Worm (Caenorhabditis elegans) whole organism, young adult: ENCODE data around the gene srj-25.

Experiments used
- B0019.2 ChIP-seq: fragments of 200-800 bp; sonication (Bioruptor generic); conservative IDR thresholded peaks from 2 replicates; pipeline ENCODE4 v1.3.6; 2022; ENCODE audit warnings: missing genetic modification reagents, missing genetic modification characterization, missing compliant biosample characterization
- B0261.1 ChIP-seq: sonication (generic microtip); optimal IDR thresholded peaks from 2 replicates; lab custom pipeline; 2016; ENCODE audit warnings: mild to moderate bottlenecking, missing genetic modification characterization, moderate library complexity, missing compliant biosample characterization
- F49E8.2 ChIP-seq: sonication (generic microtip); optimal IDR thresholded peaks from 3 replicates; lab custom pipeline; 2017; ENCODE audit warnings: missing genetic modification characterization, mild to moderate bottlenecking, missing compliant biosample characterization, antibody characterized with exemption, moderate library complexity; ENCODE audit not compliant: insufficient read depth
- F57A8.1 ChIP-seq: fragments of 200-800 bp; sonication (Bioruptor generic); optimal IDR thresholded peaks from 2 replicates; lab custom pipeline; 2018; ENCODE audit warnings: mild to moderate bottlenecking, missing genetic modification characterization, moderate library complexity, missing compliant biosample characterization
- F57C9.4 ChIP-seq: sonication (generic microtip); optimal IDR thresholded peaks from 2 replicates; lab custom pipeline; 2017; ENCODE audit warnings: mild to moderate bottlenecking, missing genetic modification characterization, missing compliant biosample characterization
- K11D2.4 ChIP-seq: fragments of 200-800 bp; sonication (Bioruptor generic); IDR thresholded peaks from 2 replicates; pipeline ENCODE4 v1.3.6; 2022; ENCODE audit warnings: missing genetic modification reagents, missing genetic modification characterization, missing compliant biosample characterization
- Y53G8AR.9 ChIP-seq: fragments of 200-800 bp; sonication (Bioruptor generic); conservative IDR thresholded peaks from 2 replicates; pipeline ENCODE4 v1.3.6; 2022; ENCODE audit warnings: missing genetic modification reagents, missing genetic modification characterization, missing compliant biosample characterization
- Y79H2A.3 ChIP-seq: fragments of 200-800 bp; sonication (Bioruptor generic); conservative IDR thresholded peaks from 2 replicates; pipeline ENCODE4 v1.3.6; 2022; ENCODE audit warnings: missing genetic modification reagents, missing genetic modification characterization, missing compliant biosample characterization
- ama-1 ChIP-seq, 3 experiments: fragments of 150-350 bp in 1 of 3; sonication (generic microtip) in 2 of 3; optimal IDR thresholded peaks; 2 replicates each; lab custom pipeline; 2014 to 2018; ENCODE audit warnings: missing biosample characterization in 2 of 3, missing genetic modification characterization in 2 of 3, missing genetic modification reagents in 2 of 3
- athp-1 ChIP-seq: sonication (generic microtip); optimal IDR thresholded peaks from 2 replicates; lab custom pipeline; 2017; ENCODE audit warnings: mild to moderate bottlenecking, missing genetic modification characterization, missing compliant biosample characterization
- attf-5 ChIP-seq: fragments of 200-800 bp; sonication (Bioruptor generic); optimal IDR thresholded peaks from 2 replicates; lab custom pipeline; 2018; ENCODE audit warnings: mild to moderate bottlenecking, missing genetic modification characterization, missing compliant biosample characterization
- attf-6 ChIP-seq: fragments of 200-800 bp; sonication (Bioruptor generic); IDR thresholded peaks from 2 replicates; pipeline ENCODE4 v1.3.6; 2022; ENCODE audit warnings: missing genetic modification reagents, missing genetic modification characterization, missing compliant biosample characterization
- ccch-3 ChIP-seq: fragments of 200-800 bp; sonication (Bioruptor generic); optimal IDR thresholded peaks from 2 replicates; lab custom pipeline; 2018; ENCODE audit warnings: mild to moderate bottlenecking, missing genetic modification characterization, missing compliant biosample characterization
- ceh-27 ChIP-seq: fragments of 200-800 bp; sonication (Bioruptor generic); optimal IDR thresholded peaks from 2 replicates; lab custom pipeline; 2018; ENCODE audit warnings: mild to moderate bottlenecking, missing genetic modification characterization, moderate library complexity, missing compliant biosample characterization
- chd-7 ChIP-seq: sonication (generic microtip); optimal IDR thresholded peaks from 2 replicates; lab custom pipeline; 2016; ENCODE audit warnings: mild to moderate bottlenecking, missing genetic modification characterization, moderate library complexity, missing compliant biosample characterization
- dpff-1 ChIP-seq: sonication (generic microtip); optimal IDR thresholded peaks from 2 replicates; lab custom pipeline; 2017; ENCODE audit warnings: mild to moderate bottlenecking, missing genetic modification characterization, missing compliant biosample characterization
- dpl-1 ChIP-seq: fragments of 150-350 bp; optimal IDR thresholded peaks from 2 replicates; lab custom pipeline; 2014; ENCODE audit warnings: missing biosample characterization, missing genetic modification reagents, missing genetic modification characterization
- egl-18 ChIP-seq: fragments of 200-800 bp; sonication (Bioruptor generic); IDR thresholded peaks from 2 replicates; pipeline ENCODE4 v1.3.6; 2022; ENCODE audit warnings: missing genetic modification reagents, missing genetic modification characterization, missing compliant biosample characterization
- egl-44 ChIP-seq: fragments of 200-800 bp; sonication (Bioruptor generic); IDR thresholded peaks from 2 replicates; pipeline ENCODE4 v1.3.6; 2022; ENCODE audit warnings: missing genetic modification reagents, missing genetic modification characterization, missing compliant biosample characterization
- ekl-4 ChIP-seq: fragments of 200-800 bp; sonication (Bioruptor generic); IDR thresholded peaks from 2 replicates; pipeline ENCODE4 v1.3.6; 2022; ENCODE audit warnings: missing genetic modification reagents, missing genetic modification characterization, missing compliant biosample characterization
- ets-4 ChIP-seq: fragments of 200-800 bp; sonication (Bioruptor generic); optimal IDR thresholded peaks from 2 replicates; lab custom pipeline; 2018; ENCODE audit warnings: mild to moderate bottlenecking, missing genetic modification characterization, missing compliant biosample characterization
- fkh-3 ChIP-seq: sonication (generic microtip); optimal IDR thresholded peaks from 2 replicates; lab custom pipeline; 2016; ENCODE audit warnings: mild to moderate bottlenecking, missing genetic modification characterization, missing compliant biosample characterization
- gei-17 ChIP-seq: fragments of 200-800 bp; sonication (Bioruptor generic); optimal IDR thresholded peaks from 2 replicates; lab custom pipeline; 2018; ENCODE audit warnings: mild to moderate bottlenecking, missing genetic modification characterization, missing compliant biosample characterization
- him-1 ChIP-seq: sonication (generic microtip); optimal IDR thresholded peaks from 2 replicates; lab custom pipeline; 2016; ENCODE audit warnings: missing genotype, missing genetic modification reagents, missing genetic modification characterization, missing compliant biosample characterization
- lag-1 ChIP-seq: fragments of 200-800 bp; sonication (Bioruptor generic); IDR thresholded peaks from 2 replicates; pipeline ENCODE4 v1.3.6; 2022; ENCODE audit warnings: missing genetic modification reagents, missing genetic modification characterization, missing compliant biosample characterization
- let-526 ChIP-seq: fragments of 200-800 bp; sonication (Bioruptor generic); IDR thresholded peaks from 2 replicates; pipeline ENCODE4 v1.3.6; 2022; ENCODE audit warnings: missing genetic modification reagents, missing genetic modification characterization, missing compliant biosample characterization
- lin-26 ChIP-seq: fragments of 200-800 bp; sonication (Bioruptor generic); IDR thresholded peaks from 2 replicates; pipeline ENCODE4 v1.3.6; 2022; ENCODE audit warnings: missing genetic modification reagents, missing genetic modification characterization, missing compliant biosample characterization
- lin-54 ChIP-seq: fragments of 200-800 bp; sonication (Bioruptor generic); optimal IDR thresholded peaks from 2 replicates; lab custom pipeline; 2018; ENCODE audit warnings: mild to moderate bottlenecking, missing genetic modification characterization, missing compliant biosample characterization
- madf-10 ChIP-seq: sonication (generic microtip); optimal IDR thresholded peaks from 2 replicates; lab custom pipeline; 2016; ENCODE audit warnings: mild to moderate bottlenecking, missing genetic modification characterization, missing compliant biosample characterization
- mel-28 ChIP-seq: sonication (generic microtip); optimal IDR thresholded peaks from 2 replicates; lab custom pipeline; 2016; ENCODE audit warnings: borderline replicate concordance, mild to moderate bottlenecking, missing genetic modification characterization, missing compliant biosample characterization
- mxl-1 ChIP-seq: sonication (generic microtip); optimal IDR thresholded peaks from 2 replicates; lab custom pipeline; 2016; ENCODE audit warnings: missing genetic modification characterization, missing compliant biosample characterization
- nfya-2 ChIP-seq: fragments of 200-800 bp; sonication (Bioruptor generic); IDR thresholded peaks from 2 replicates; pipeline ENCODE4 v1.3.6; 2022; ENCODE audit warnings: missing genetic modification reagents, missing genetic modification characterization, missing compliant biosample characterization
- nhr-179 ChIP-seq: sonication (generic microtip); optimal IDR thresholded peaks from 2 replicates; lab custom pipeline; 2016; ENCODE audit warnings: mild to moderate bottlenecking, missing genetic modification characterization, missing compliant biosample characterization
- nhr-80 ChIP-seq: sonication (generic microtip); optimal IDR thresholded peaks from 2 replicates; lab custom pipeline; 2016; ENCODE audit warnings: missing genetic modification characterization, missing compliant biosample characterization
- nhr-90 ChIP-seq: sonication (generic microtip); optimal IDR thresholded peaks from 2 replicates; lab custom pipeline; 2016; ENCODE audit warnings: missing genotype, mild to moderate bottlenecking, missing genetic modification characterization, missing compliant biosample characterization
- rec-8 ChIP-seq, 2 experiments: sonication (generic microtip); optimal IDR thresholded peaks; 2 replicates each; lab custom pipeline; 2016; ENCODE audit warnings: mild to moderate bottlenecking in 2 of 2, missing genetic modification characterization in 2 of 2, missing genetic modification reagents in 2 of 2, missing genotype in 2 of 2, missing biosample characterization in 1 of 2, missing compliant biosample characterization in 1 of 2, moderate library complexity in 1 of 2
- repo-1 ChIP-seq: sonication (generic microtip); optimal IDR thresholded peaks from 2 replicates; lab custom pipeline; 2017; ENCODE audit warnings: mild to moderate bottlenecking, missing genetic modification characterization, missing compliant biosample characterization
- rpc-1 ChIP-seq, 2 experiments: fragments of 150-350 bp in 1 of 2; sonication (generic microtip) in 1 of 2; optimal IDR thresholded peaks; 2 replicates each; lab custom pipeline; 2014 to 2018; ENCODE audit warnings: missing biosample characterization in 1 of 2, missing genetic modification characterization in 1 of 2, missing genetic modification reagents in 1 of 2, missing genotype in 1 of 2
- sdz-38 ChIP-seq: sonication (generic microtip); optimal IDR thresholded peaks from 2 replicates; lab custom pipeline; 2016; ENCODE audit warnings: missing genotype, missing genetic modification characterization, missing compliant biosample characterization
- sea-2 ChIP-seq: fragments of 200-800 bp; sonication (Bioruptor generic); IDR thresholded peaks from 2 replicates; pipeline ENCODE4 v1.3.6; 2022; ENCODE audit warnings: missing genetic modification characterization, missing compliant biosample characterization
- snpc-4 ChIP-seq, 5 experiments: fragments of 150-350 bp in 1 of 5; sonication (generic microtip) in 4 of 5; optimal IDR thresholded peaks; 2 replicates each; lab custom pipeline; 2014 to 2018; ENCODE audit warnings: missing genetic modification characterization in 5 of 5, missing biosample characterization in 3 of 5, antibody characterized with exemption in 2 of 5, mild to moderate bottlenecking in 2 of 5, missing compliant biosample characterization in 2 of 5, missing genotype in 2 of 5, moderate library complexity in 2 of 5, missing genetic modification reagents in 1 of 5
- sptf-2 ChIP-seq: fragments of 200-800 bp; sonication (Bioruptor generic); optimal IDR thresholded peaks from 2 replicates; lab custom pipeline; 2018; ENCODE audit warnings: mild to moderate bottlenecking, missing genetic modification characterization, missing compliant biosample characterization
- tbp1 ChIP-seq: fragments of 200-800 bp; sonication (Bioruptor generic); optimal IDR thresholded peaks from 2 replicates; lab custom pipeline; 2018; ENCODE audit warnings: mild to moderate bottlenecking, missing genetic modification characterization, missing compliant biosample characterization
- tbx-9 ChIP-seq: sonication (generic microtip); optimal IDR thresholded peaks from 2 replicates; lab custom pipeline; 2016; ENCODE audit warnings: borderline replicate concordance, missing genetic modification characterization, inconsistent platforms, missing compliant biosample characterization
- unc-130 ChIP-seq: sonication (generic microtip); optimal IDR thresholded peaks from 2 replicates; lab custom pipeline; 2016; ENCODE audit warnings: missing genetic modification reagents, missing genetic modification characterization, missing compliant biosample characterization
- xnd-1 ChIP-seq: sonication (generic microtip); optimal IDR thresholded peaks from 2 replicates; lab custom pipeline; 2016; ENCODE audit warnings: missing genotype, missing genetic modification reagents, missing genetic modification characterization, missing compliant biosample characterization
- zfh-2 ChIP-seq: fragments of 200-800 bp; sonication (Bioruptor generic); conservative IDR thresholded peaks from 2 replicates; pipeline ENCODE4 v1.3.6; 2022; ENCODE audit warnings: missing genetic modification reagents, missing genetic modification characterization, missing compliant biosample characterization
- ztf-18 ChIP-seq: sonication (generic microtip); optimal IDR thresholded peaks from 2 replicates; lab custom pipeline; 2016; ENCODE audit warnings: missing genotype, mild to moderate bottlenecking, missing genetic modification characterization, missing compliant biosample characterization

The srj-25 gene

ce11 chrV:731330-731729, 4.7 kb downstream of the srj-25 start:
- TF ChIP-seq nhr-80 (tag; lab: Kevin White, UChicago): peak; percentile 97
- no peak for TF ChIP-seq B0019.2
- TF ChIP-seq sdz-38: no peak
- TF ChIP-seq let-526: peak; percentile 96
- TF ChIP-seq B0261.1 (tag; lab: Kevin White, UChicago): no peak
- peak; percentile 78 for TF ChIP-seq ekl-4 (GFP tag; lab: Robert Waterston, UW)
- no peak for TF ChIP-seq F49E8.2 (tag; lab: Kevin White, UChicago)
- peak; percentile 79 for TF ChIP-seq nhr-90 (tag; lab: Kevin White, UChicago)
- TF ChIP-seq ets-4 (GFP tag; lab: Kevin White, UChicago): peak; percentile 84
- TF ChIP-seq snpc-4 (GFP tag; optimal IDR thresholded peaks at IDR 0.05; lab: Kevin White, UChicago): no peak
- TF ChIP-seq snpc-4 (tag; optimal IDR thresholded peaks at IDR 0.05; lab: Kevin White, UChicago): peak in 2 of 4 experiments; percentile 41 to 47
- TF ChIP-seq F57C9.4: no peak
- TF ChIP-seq sea-2 (GFP tag; lab: Robert Waterston, UW): 0 out of 2 replicates have a peak, but pooled peaks have one; percentile 11
- TF ChIP-seq rec-8 (tag; optimal IDR thresholded peaks at IDR 0.05; lab: Kevin White, UChicago): no peak
- no peak for TF ChIP-seq ccch-3
- TF ChIP-seq egl-44: peak; percentile 88; the same call in 1 of the 2 replicates
- peak; percentile 79 for TF ChIP-seq madf-10 (tag; lab: Kevin White, UChicago)
- peak; percentile 93 for TF ChIP-seq chd-7 (tag; lab: Kevin White, UChicago)
- no peak for TF ChIP-seq nfya-2 (GFP tag; lab: Robert Waterston, UW)
- peak; percentile 63 for TF ChIP-seq tbp1 (GFP tag; lab: Kevin White, UChicago)
- no peak for TF ChIP-seq lag-1 (GFP tag; lab: Robert Waterston, UW)
- TF ChIP-seq zfh-2: peak; percentile 81
- peak; percentile 18 for TF ChIP-seq athp-1
- TF ChIP-seq K11D2.4 (GFP tag; lab: Robert Waterston, UW): peak; percentile 84
- peak; percentile 73 for TF ChIP-seq lin-26 (GFP tag; lab: Robert Waterston, UW)
- TF ChIP-seq lin-54 (GFP tag; lab: Kevin White, UChicago): peak; percentile 61
- TF ChIP-seq ama-1 (optimal IDR thresholded peaks at IDR 0.05; lab: Kevin White, UChicago): peak; percentile 1
- no peak for TF ChIP-seq ama-1 (GFP tag; optimal IDR thresholded peaks at IDR 0.05; lab: Kevin White, UChicago)
- TF ChIP-seq him-1 (tag; lab: Kevin White, UChicago): no peak
- no peak for TF ChIP-seq nhr-179 (tag; lab: Kevin White, UChicago)
- peak; percentile 78 for TF ChIP-seq repo-1 (tag; lab: Kevin White, UChicago)
- no peak for TF ChIP-seq rpc-1 (optimal IDR thresholded peaks at IDR 0.05; lab: Kevin White, UChicago)
- no peak for TF ChIP-seq rpc-1 (tag; optimal IDR thresholded peaks at IDR 0.05; lab: Kevin White, UChicago)
- peak; percentile 75; the same call in 1 of the 2 replicates for TF ChIP-seq Y53G8AR.9 (GFP tag; lab: Robert Waterston, UW)
- TF ChIP-seq fkh-3 (tag; lab: Kevin White, UChicago): no peak
- TF ChIP-seq ztf-18 (tag; lab: Kevin White, UChicago): no peak
- no peak for TF ChIP-seq dpl-1 (GFP tag; lab: Kevin White, UChicago)
- no peak for TF ChIP-seq Y79H2A.3 (GFP tag; lab: Robert Waterston, UW)
- TF ChIP-seq sptf-2: no peak
- TF ChIP-seq gei-17: peak; percentile 55
- TF ChIP-seq ceh-27 (GFP tag; lab: Kevin White, UChicago): peak; percentile 41
- no peak for TF ChIP-seq dpff-1 (tag; lab: Kevin White, UChicago)
- TF ChIP-seq mel-28 (tag; lab: Kevin White, UChicago): no peak
- no peak for TF ChIP-seq xnd-1 (tag; lab: Kevin White, UChicago)
- peak; percentile 81 for TF ChIP-seq attf-5 (GFP tag; lab: Kevin White, UChicago)
- TF ChIP-seq egl-18 (GFP tag; lab: Robert Waterston, UW): no peak
- no peak for TF ChIP-seq tbx-9 (tag; lab: Kevin White, UChicago)
- TF ChIP-seq attf-6 (GFP tag; lab: Robert Waterston, UW): no peak
- no peak for TF ChIP-seq mxl-1 (tag; lab: Kevin White, UChicago)
- TF ChIP-seq F57A8.1: no peak
- TF ChIP-seq unc-130 (GFP tag; lab: Kevin White, UChicago): no peak
